Worm (Caenorhabditis elegans): Measurements from ENCODE around the gene srw-29.

ce11 chrV:16447735-16448134 lies 23.4 kb upstream of the srw-29 start, which contains the start of gene T08G3.13:
- no peak for TF ChIP-seq lsy-2 (tag; optimal IDR thresholded peaks at IDR 0.05)
- no peak for TF ChIP-seq unc-130 (GFP tag; optimal IDR thresholded peaks at IDR 0.05)
- no peak for TF ChIP-seq tra-1 (GFP tag; IDR thresholded peaks at IDR 0.05)
- TF ChIP-seq ama-1 (optimal IDR thresholded peaks at IDR 0.05), result no peak
- no peak for TF ChIP-seq nhr-11 (tag; optimal IDR thresholded peaks at IDR 0.05)
- no peak for TF ChIP-seq nhr-77 (tag; optimal IDR thresholded peaks at IDR 0.05)
- TF ChIP-seq nhr-10 (tag; optimal IDR thresholded peaks at IDR 0.05), result no peak
- no peak for TF ChIP-seq sdz-12 (GFP tag; optimal IDR thresholded peaks at IDR 0.05)

Measured in whole organism, L4 larva.